Worm (Caenorhabditis elegans): ENCODE measurements around the gene C17H12.3.

Gene C17H12.3

ce11 chrIV:6803294-6803693 is 7.9 kb upstream of the C17H12.3 start:
- TF ChIP-seq hlh-6 (tag; optimal IDR thresholded peaks at IDR 0.05) (no peak), pat-9 (tag; optimal IDR thresholded peaks at IDR 0.05) (no peak), ceh-45 (GFP tag; IDR thresholded peaks at IDR 0.05) (no peak), zip-5 (tag; optimal IDR thresholded peaks at IDR 0.05) (no peak), eyg-1 (tag; optimal IDR thresholded peaks at IDR 0.05) (no peak), ceh-34 (tag; optimal IDR thresholded peaks at IDR 0.05) (no peak), C08G9.2 (tag; optimal IDR thresholded peaks at IDR 0.05) (no peak), T23F11.4 (GFP tag; optimal IDR thresholded peaks at IDR 0.05) (no peak), nhr-232 (tag; optimal IDR thresholded peaks at IDR 0.05) (no peak), Y22D7AL.16 (tag; optimal IDR thresholded peaks at IDR 0.05) (no peak), unc-55 (GFP tag; optimal IDR thresholded peaks at IDR 0.05) (no peak), hlh-15 (tag; optimal IDR thresholded peaks at IDR 0.05) (no peak), tbx-7 (tag; optimal IDR thresholded peaks at IDR 0.05) (no peak), C38D4.7 (GFP tag; optimal IDR thresholded peaks at IDR 0.05) (no peak), ama-1 (optimal IDR thresholded peaks at IDR 0.05) (no peak), npax-4 (tag; optimal IDR thresholded peaks at IDR 0.05) (no peak)

- no peak for TF ChIP-seq fkh-10 (GFP tag; optimal IDR thresholded peaks at IDR 0.05)
- TF ChIP-seq lim-6 (tag; optimal IDR thresholded peaks at IDR 0.05), result no peak
- TF ChIP-seq hlh-13 (GFP tag; optimal IDR thresholded peaks at IDR 0.05), result no peak
- TF ChIP-seq ceh-2 (tag; optimal IDR thresholded peaks at IDR 0.05), result no peak
- no peak for TF ChIP-seq pat-9 (tag; optimal IDR thresholded peaks at IDR 0.05)
- no peak for TF ChIP-seq sdc-2 (tag; optimal IDR thresholded peaks at IDR 0.05)
- no peak for TF ChIP-seq pros-1 (tag; optimal IDR thresholded peaks at IDR 0.05)
- no peak for TF ChIP-seq hlh-15 (tag; optimal IDR thresholded peaks at IDR 0.05)
- no peak for TF ChIP-seq nhr-232 (tag; optimal IDR thresholded peaks at IDR 0.05)
- no peak for TF ChIP-seq ceh-24 (tag; optimal IDR thresholded peaks at IDR 0.05)
- TF ChIP-seq zip-5 (tag; optimal IDR thresholded peaks at IDR 0.05), result no peak
- TF ChIP-seq hlh-6 (tag; optimal IDR thresholded peaks at IDR 0.05), result no peak
- TF ChIP-seq tbx-7 (tag; optimal IDR thresholded peaks at IDR 0.05), result no peak
- TF ChIP-seq elt-2 (tag; optimal IDR thresholded peaks at IDR 0.05), result no peak
Measured at ce11 chrIV:6802132-6802531, 6.7 kb upstream of the C17H12.3 start, which contains the start of the genes cest-4 and C17H12.11. cest-4 (minus strand) TSS chrIV:6802337. C17H12.11 (plus strand) TSS chrIV:6802387.

- no peak for TF ChIP-seq hlh-30 (tag; optimal IDR thresholded peaks at IDR 0.05; ENCODE audit: insufficient read depth)
- TF ChIP-seq nhr-232 (tag; optimal IDR thresholded peaks at IDR 0.05), result no peak
- TF ChIP-seq sox-2 (GFP tag; IDR thresholded peaks at IDR 0.05), result no peak
- TF ChIP-seq pat-9 (tag; optimal IDR thresholded peaks at IDR 0.05), result no peak
- no peak for TF ChIP-seq F13H6.1 (tag; optimal IDR thresholded peaks at IDR 0.05)
- TF ChIP-seq unc-3 (GFP tag; conservative IDR thresholded peaks at IDR 0.05), result no peak
- no peak for TF ChIP-seq unc-3 (tag; optimal IDR thresholded peaks at IDR 0.05)
- TF ChIP-seq dve-1 (tag; optimal IDR thresholded peaks at IDR 0.05), result no peak
- no peak for TF ChIP-seq odd-2 (tag; optimal IDR thresholded peaks at IDR 0.05)
- TF ChIP-seq ceh-24 (tag; optimal IDR thresholded peaks at IDR 0.05), result no peak
- no peak for TF ChIP-seq rnt-1 (tag; optimal IDR thresholded peaks at IDR 0.05)
- no peak for TF ChIP-seq unc-42 (tag; optimal IDR thresholded peaks at IDR 0.05)
- no peak for TF ChIP-seq hlh-13 (GFP tag; optimal IDR thresholded peaks at IDR 0.05)
- TF ChIP-seq ceh-9 (tag; optimal IDR thresholded peaks at IDR 0.05), result no peak
- TF ChIP-seq sox-4 (tag; optimal IDR thresholded peaks at IDR 0.05), result no peak
- TF ChIP-seq nfya-1 (tag; optimal IDR thresholded peaks at IDR 0.05), result no peak
Measured at ce11 chrIV:6793310-6793966, 2.0 kb downstream of the C17H12.3 start.

Measured in whole organism, late embryonic.